In genomic region chr3R:28888561-28889426, dm6 we compare ENCODE assay signal across 5 fruit fly cellular contexts.
TF ChIP-seq lines count a peak whose summit lies in the region.

No protein-coding gene starts in this region.

- TF ChIP-seq CTCF in whole organism, embryonic (GFP tag; optimal IDR thresholded peaks at IDR 0.05; lab: Kevin White, UChicago), result peak; percentile 50

TF ChIP-seq in whole organism, adult, 20 proteins besides CTCF, POLR2A, EP300 and RAD21 (continues in another document):
- peak; percentile 92 for TF ChIP-seq CG1620 (GFP tag; optimal IDR thresholded peaks at IDR 0.05; lab: Kevin White, UChicago)
- TF ChIP-seq pad (GFP tag; optimal IDR thresholded peaks at IDR 0.05; lab: Kevin White, UChicago), result peak; percentile 67
- TF ChIP-seq bab1 (GFP tag; optimal IDR thresholded peaks at IDR 0.05; lab: Kevin White, UChicago), result peak; percentile 82
- TF ChIP-seq CG33017 (tag; optimal IDR thresholded peaks at IDR 0.05; lab: Kevin White, UChicago), result peak; percentile 80
- peak; percentile 86 for TF ChIP-seq CG5204 (GFP tag; optimal IDR thresholded peaks at IDR 0.05; lab: Kevin White, UChicago)
- TF ChIP-seq CG12768 (GFP tag; optimal IDR thresholded peaks at IDR 0.05; lab: Kevin White, UChicago), result peak; percentile 87
- TF ChIP-seq Clk (GFP tag; optimal IDR thresholded peaks at IDR 0.05; lab: Kevin White, UChicago), result peak; percentile 70
- TF ChIP-seq ovo (GFP tag; optimal IDR thresholded peaks at IDR 0.05; lab: Kevin White, UChicago), result peak; percentile 54
- TF ChIP-seq Hr96 (GFP tag; optimal IDR thresholded peaks at IDR 0.05; lab: Kevin White, UChicago), result peak; percentile 92
- TF ChIP-seq tj (GFP tag; optimal IDR thresholded peaks at IDR 0.05; lab: Kevin White, UChicago), result peak; percentile 54
- TF ChIP-seq cnc (optimal IDR thresholded peaks at IDR 0.05; lab: Kevin White, UChicago), result no peak
- TF ChIP-seq CG7045 (GFP tag; optimal IDR thresholded peaks at IDR 0.05; lab: Kevin White, UChicago), result peak; percentile 82
- peak; percentile 89 for TF ChIP-seq Crg-1 (GFP tag; optimal IDR thresholded peaks at IDR 0.05; lab: Kevin White, UChicago)
- peak; percentile 84 for TF ChIP-seq Mnt (GFP tag; optimal IDR thresholded peaks at IDR 0.05; lab: Kevin White, UChicago)
- TF ChIP-seq CG14711 (tag; optimal IDR thresholded peaks at IDR 0.05; lab: Kevin White, UChicago), result peak; percentile 93
- peak; percentile 89 for TF ChIP-seq toe (GFP tag; optimal IDR thresholded peaks at IDR 0.05; lab: Kevin White, UChicago)
- peak; percentile 85 for TF ChIP-seq CG7101 (tag; optimal IDR thresholded peaks at IDR 0.05; lab: Kevin White, UChicago)
- peak; percentile 65 for TF ChIP-seq CG11617 (GFP tag; optimal IDR thresholded peaks at IDR 0.05; lab: Kevin White, UChicago)

TF ChIP-seq in whole organism, embryonic, 481 proteins besides CTCF, POLR2A, EP300 and RAD21 (continues in another document):
- peak; percentile 80 for TF ChIP-seq CG15269 (tag; optimal IDR thresholded peaks at IDR 0.05; lab: Kevin White, UChicago)
- peak; percentile 89 for TF ChIP-seq dpn (GFP tag; optimal IDR thresholded peaks at IDR 0.05; lab: Kevin White, UChicago)
- TF ChIP-seq CG2116 (GFP tag; optimal IDR thresholded peaks at IDR 0.05; lab: Kevin White, UChicago), result no peak
- peak; percentile 64 for TF ChIP-seq D19A (tag; optimal IDR thresholded peaks at IDR 0.05; lab: Kevin White, UChicago)
- TF ChIP-seq CG17612 (GFP tag; IDR thresholded peaks at IDR 0.05; lab: Robert Waterston, UW), result peak; percentile 62; the same call in 1 of the 2 replicates
- peak; percentile 92 for TF ChIP-seq Dip3 (GFP tag; optimal IDR thresholded peaks at IDR 0.05; lab: Kevin White, UChicago)
- peak; percentile 82 for TF ChIP-seq CG13424 (tag; optimal IDR thresholded peaks at IDR 0.05; lab: Kevin White, UChicago)
- TF ChIP-seq CG16779 (GFP tag; IDR thresholded peaks at IDR 0.05; lab: Robert Waterston, UW), result peak; percentile 83
- TF ChIP-seq z (GFP tag; IDR thresholded peaks at IDR 0.05; lab: Robert Waterston, UW), result no peak
- TF ChIP-seq gem (tag; optimal IDR thresholded peaks at IDR 0.05; lab: Kevin White, UChicago), result peak; percentile 80
- TF ChIP-seq Six4 (GFP tag; optimal IDR thresholded peaks at IDR 0.05; lab: Kevin White, UChicago), result peak; percentile 68
- TF ChIP-seq CG3847 (GFP tag; IDR thresholded peaks at IDR 0.05; lab: Robert Waterston, UW), result peak; percentile 87
- peak; percentile 90 for TF ChIP-seq Rfx (GFP tag; IDR thresholded peaks at IDR 0.05; lab: Robert Waterston, UW)
- TF ChIP-seq CG10959 (GFP tag; IDR thresholded peaks at IDR 0.05; lab: Robert Waterston, UW), result peak; percentile 47; the same call in 1 of the 2 replicates
- no peak for TF ChIP-seq NC2α (GFP tag; optimal IDR thresholded peaks at IDR 0.05; lab: Kevin White, UChicago)
- no peak for TF ChIP-seq sima (GFP tag; optimal IDR thresholded peaks at IDR 0.05; lab: Kevin White, UChicago)
- no peak for TF ChIP-seq bowl (GFP tag; IDR thresholded peaks at IDR 0.05; lab: Robert Waterston, UW)
- TF ChIP-seq zen2 (GFP tag; IDR thresholded peaks at IDR 0.05; lab: Robert Waterston, UW; ENCODE audit: partially characterized antibody), result no peak

TF ChIP-seq in whole organism, prepupa, 60 proteins besides CTCF, POLR2A, EP300 and RAD21 (continues in another document):
- peak; percentile 73 for TF ChIP-seq Met (GFP tag; optimal IDR thresholded peaks at IDR 0.05; lab: Kevin White, UChicago)
- TF ChIP-seq topi (GFP tag; optimal IDR thresholded peaks at IDR 0.05; lab: Kevin White, UChicago), result peak; percentile 78
- peak; percentile 68 for TF ChIP-seq Gug (GFP tag; IDR thresholded peaks at IDR 0.05; lab: Robert Waterston, UW)
- peak; percentile 84 for TF ChIP-seq CG3919 (GFP tag; optimal IDR thresholded peaks at IDR 0.05; lab: Kevin White, UChicago)
- peak; percentile 71 for TF ChIP-seq CG11294 (GFP tag; IDR thresholded peaks at IDR 0.05; lab: Robert Waterston, UW)
- peak; percentile 72 for TF ChIP-seq Ets21C (GFP tag; optimal IDR thresholded peaks at IDR 0.05; lab: Kevin White, UChicago)
- TF ChIP-seq achi (GFP tag; optimal IDR thresholded peaks at IDR 0.05; lab: Kevin White, UChicago), result peak; percentile 84
- TF ChIP-seq svp (GFP tag; lab: Kevin White, UChicago), result peak; percentile 86
- TF ChIP-seq fd85E (GFP tag; optimal IDR thresholded peaks at IDR 0.05; lab: Kevin White, UChicago), result peak; percentile 64
- TF ChIP-seq CG10631 (GFP tag; optimal IDR thresholded peaks at IDR 0.05; lab: Kevin White, UChicago), result peak; percentile 83
- peak; percentile 67 for TF ChIP-seq CG15336 (GFP tag; IDR thresholded peaks at IDR 0.05; lab: Robert Waterston, UW)
- TF ChIP-seq CG6792 (GFP tag; optimal IDR thresholded peaks at IDR 0.05; lab: Kevin White, UChicago), result peak; percentile 76
- no peak for TF ChIP-seq CG9139 (GFP tag; optimal IDR thresholded peaks at IDR 0.05; lab: Kevin White, UChicago)
- peak; percentile 82 for TF ChIP-seq Eip75B (GFP tag; optimal IDR thresholded peaks at IDR 0.05; lab: Kevin White, UChicago)
- peak; percentile 79 for TF ChIP-seq Sox102F (GFP tag; optimal IDR thresholded peaks at IDR 0.05; lab: Kevin White, UChicago)
- TF ChIP-seq Smox (GFP tag; optimal IDR thresholded peaks at IDR 0.05; lab: Kevin White, UChicago), result peak; percentile 70
- no peak for TF ChIP-seq CG4318 (GFP tag; optimal IDR thresholded peaks at IDR 0.05; lab: Kevin White, UChicago)
- TF ChIP-seq CG16779 (tag; optimal IDR thresholded peaks at IDR 0.05; lab: Kevin White, UChicago), result peak; percentile 15
- no peak for TF ChIP-seq Hr38 (GFP tag; optimal IDR thresholded peaks at IDR 0.05; lab: Kevin White, UChicago)
- TF ChIP-seq CG31627 (GFP tag; optimal IDR thresholded peaks at IDR 0.05; lab: Kevin White, UChicago), result peak; percentile 87

TF ChIP-seq in whole organism, pupa, 21 proteins besides CTCF, POLR2A, EP300 and RAD21 (continues in another document):
- TF ChIP-seq CG17806 (tag; optimal IDR thresholded peaks at IDR 0.05; lab: Kevin White, UChicago) (peak; percentile 64), CG34367 (tag; optimal IDR thresholded peaks at IDR 0.05; lab: Kevin White, UChicago) (peak; percentile 33), CG4496 (GFP tag; IDR thresholded peaks at IDR 0.05; lab: Robert Waterston, UW) (peak; percentile 67), fd96Ca (GFP tag; IDR thresholded peaks at IDR 0.05; lab: Robert Waterston, UW) (peak; percentile 80; the same call in 2 of the 3 replicates), Snoo (tag; optimal IDR thresholded peaks at IDR 0.05; lab: Kevin White, UChicago) (peak; percentile 66), Pif1B (GFP tag; optimal IDR thresholded peaks at IDR 0.05; lab: Kevin White, UChicago) (peak; percentile 65), D1 (tag; optimal IDR thresholded peaks at IDR 0.05; lab: Kevin White, UChicago) (no peak), Ets98B (GFP tag; IDR thresholded peaks at IDR 0.05; lab: Robert Waterston, UW) (peak; percentile 68), CG13204 (GFP tag; optimal IDR thresholded peaks at IDR 0.05; lab: Kevin White, UChicago) (peak; percentile 14), CG14655 (GFP tag; optimal IDR thresholded peaks at IDR 0.05; lab: Kevin White, UChicago) (peak; percentile 77), EcR (GFP tag; optimal IDR thresholded peaks at IDR 0.05; lab: Kevin White, UChicago) (peak; percentile 90), CG9948 (tag; optimal IDR thresholded peaks at IDR 0.05; lab: Kevin White, UChicago) (peak; percentile 62), CG32121 (GFP tag; IDR thresholded peaks at IDR 0.05; lab: Robert Waterston, UW) (peak; percentile 60; the same call in 1 of the 2 replicates), CG8301 (tag; optimal IDR thresholded peaks at IDR 0.05; lab: Kevin White, UChicago) (peak; percentile 77), Pif1A (GFP tag; optimal IDR thresholded peaks at IDR 0.05; lab: Kevin White, UChicago) (peak; percentile 75), CG12605 (GFP tag; IDR thresholded peaks at IDR 0.05; lab: Robert Waterston, UW) (peak; percentile 26; the same call in 1 of the 2 replicates), rn (GFP tag; IDR thresholded peaks at IDR 0.05; lab: Robert Waterston, UW) (0 out of 2 replicates have a peak, but pooled peaks have one; percentile 12), CG15710 (tag; optimal IDR thresholded peaks at IDR 0.05; lab: Kevin White, UChicago) (peak; percentile 65), gl (tag; optimal IDR thresholded peaks at IDR 0.05; lab: Kevin White, UChicago) (peak; percentile 3), CG10348 (GFP tag; IDR thresholded peaks at IDR 0.05; lab: Robert Waterston, UW) (no peak)

TF ChIP-seq in whole organism, wandering third instar larva, 38 proteins besides CTCF, POLR2A, EP300 and RAD21 (continues in another document):
- peak; percentile 67 for TF ChIP-seq Jra (GFP tag; optimal IDR thresholded peaks at IDR 0.05; lab: Kevin White, UChicago)
- TF ChIP-seq dsf (GFP tag; optimal IDR thresholded peaks at IDR 0.05; lab: Kevin White, UChicago; ENCODE audit: borderline replicate concordance), result peak; percentile 37
- TF ChIP-seq usp (GFP tag; optimal IDR thresholded peaks at IDR 0.05; lab: Kevin White, UChicago), result no peak
- TF ChIP-seq ey (GFP tag; optimal IDR thresholded peaks at IDR 0.05; lab: Kevin White, UChicago), result peak; percentile 89
- TF ChIP-seq h (GFP tag; optimal IDR thresholded peaks at IDR 0.05; lab: Kevin White, UChicago), result peak; percentile 92
- TF ChIP-seq pan (optimal IDR thresholded peaks at IDR 0.05; lab: Kevin White, UChicago), result no peak
- peak; percentile 89 for TF ChIP-seq fru (GFP tag; optimal IDR thresholded peaks at IDR 0.05; lab: Kevin White, UChicago)
- TF ChIP-seq Vsx2 (GFP tag; optimal IDR thresholded peaks at IDR 0.05; lab: Kevin White, UChicago; ENCODE audit: partially characterized antibody), result no peak
- TF ChIP-seq brk (GFP tag; optimal IDR thresholded peaks at IDR 0.05; lab: Kevin White, UChicago), result no peak
- TF ChIP-seq Myc (optimal IDR thresholded peaks at IDR 0.05; lab: Kevin White, UChicago), result peak; percentile 70
- no peak for TF ChIP-seq lola (GFP tag; optimal IDR thresholded peaks at IDR 0.05; lab: Kevin White, UChicago)
- peak; percentile 10 for TF ChIP-seq Abd-B (GFP tag; optimal IDR thresholded peaks at IDR 0.05; lab: Kevin White, UChicago)
- no peak for TF ChIP-seq Hr78 (GFP tag; optimal IDR thresholded peaks at IDR 0.05; lab: Kevin White, UChicago)
- TF ChIP-seq dl (GFP tag; optimal IDR thresholded peaks at IDR 0.05; lab: Kevin White, UChicago; ENCODE audit: insufficient read depth in 1 of 2, partially characterized antibody in 2 of 2), result no peak
- TF ChIP-seq foxo (GFP tag; optimal IDR thresholded peaks at IDR 0.05; lab: Kevin White, UChicago), result peak; percentile 57 to 93
- peak; percentile 78 for TF ChIP-seq sv (GFP tag; optimal IDR thresholded peaks at IDR 0.05; lab: Kevin White, UChicago)
- TF ChIP-seq jim (GFP tag; optimal IDR thresholded peaks at IDR 0.05; lab: Kevin White, UChicago), result no peak
- TF ChIP-seq rgr (GFP tag; optimal IDR thresholded peaks at IDR 0.05; lab: Kevin White, UChicago), result peak; percentile 91
- TF ChIP-seq OdsH (GFP tag; optimal IDR thresholded peaks at IDR 0.05; lab: Kevin White, UChicago), result peak; percentile 79
- no peak for TF ChIP-seq Rel (GFP tag; optimal IDR thresholded peaks at IDR 0.05; lab: Kevin White, UChicago)
- TF ChIP-seq Rel (tag; optimal IDR thresholded peaks at IDR 0.05; lab: Kevin White, UChicago), result peak; percentile 66
- no peak for TF ChIP-seq N (GFP tag; optimal IDR thresholded peaks at IDR 0.05; lab: Kevin White, UChicago)
- peak; percentile 86 for TF ChIP-seq HLH106 (tag; optimal IDR thresholded peaks at IDR 0.05; lab: Kevin White, UChicago)
